Worm (Caenorhabditis elegans) whole organism, early embryonic: ENCODE data around the gene znf-593.
"Not testable (repeated sequence)": the region's sequence is repeated elsewhere in the genome, so short reads cannot be mapped to it uniquely, and the experiment has no call there.

ENCODE experiments used
- aly-1 ChIP-seq: sonication (generic microtip); optimal IDR thresholded peaks from 2 replicates; lab custom pipeline; 2016; ENCODE audit warnings: missing genetic modification characterization, missing compliant biosample characterization
- ama-1 ChIP-seq: fragments of 150-350 bp; optimal IDR thresholded peaks from 2 replicates; lab custom pipeline; 2014
- hmg-4 ChIP-seq: fragments of 200-800 bp; sonication (Bioruptor generic); optimal IDR thresholded peaks from 2 replicates; lab custom pipeline; 2018; ENCODE audit warnings: mild to moderate bottlenecking, missing genetic modification characterization, missing compliant biosample characterization

- not testable (repeated sequence) for TF ChIP-seq aly-1 (tag; lab: Kevin White, UChicago); hmg-4 (GFP tag; lab: Kevin White, UChicago); ama-1
These were observed 34.8 kb downstream of the znf-593 start, which contains the start of gene fbxb-22 for ce11 chrIII:11883694-11884093.
